Fruit fly (Drosophila melanogaster): ENCODE data around the gene CG46460.

dm6 chr3L:4204867-4205266 is 22.2 kb downstream of the CG46460 start:
- TF ChIP-seq psq (optimal IDR thresholded peaks at IDR 0.05) (no peak), usp (GFP tag; optimal IDR thresholded peaks at IDR 0.05) (no peak), Dll (optimal IDR thresholded peaks at IDR 0.05) (no peak), EcR (GFP tag; optimal IDR thresholded peaks at IDR 0.05) (no peak), pan (optimal IDR thresholded peaks at IDR 0.05) (no peak)
